Fruit fly (Drosophila melanogaster): ENCODE measurements around the gene CG32816.

DNA sequence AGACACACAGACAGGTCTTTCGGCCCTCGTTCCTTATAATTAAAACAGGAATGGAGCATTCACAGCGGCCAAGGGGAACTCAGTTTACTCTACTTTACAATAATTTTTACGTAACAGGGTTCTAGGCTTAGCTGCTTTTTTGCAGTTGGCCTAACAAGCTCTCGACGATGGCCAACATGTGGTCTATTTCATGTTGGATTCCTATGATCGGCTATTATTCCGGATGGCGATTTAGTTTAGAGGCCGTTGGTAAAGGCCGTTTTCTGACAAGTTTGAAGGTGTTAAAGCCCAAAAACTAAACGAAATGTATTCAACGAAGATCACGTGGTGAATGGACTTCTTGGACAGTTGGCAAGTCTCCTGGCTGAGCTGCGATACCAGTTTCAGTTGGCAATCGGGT is 24.5 kb downstream of the CG32816 start:
- TF ChIP-seq Sox14 (GFP tag; optimal IDR thresholded peaks at IDR 0.05): peak; percentile 13
- TF ChIP-seq CG8319 (GFP tag; optimal IDR thresholded peaks at IDR 0.05): no peak
- TF ChIP-seq CG10669 (GFP tag; optimal IDR thresholded peaks at IDR 0.05): peak; percentile 46
- TF ChIP-seq vri (GFP tag; optimal IDR thresholded peaks at IDR 0.05): no peak
- TF ChIP-seq CG1621 (tag; optimal IDR thresholded peaks at IDR 0.05): no peak
- TF ChIP-seq Met (GFP tag; optimal IDR thresholded peaks at IDR 0.05): peak; percentile 43
- TF ChIP-seq CG11762 (GFP tag; optimal IDR thresholded peaks at IDR 0.05; ENCODE audit: insufficient read depth): no peak
- no peak for TF ChIP-seq CG6854 (GFP tag; optimal IDR thresholded peaks at IDR 0.05)
- TF ChIP-seq Smox (GFP tag; optimal IDR thresholded peaks at IDR 0.05): no peak
- TF ChIP-seq OdsH (GFP tag; optimal IDR thresholded peaks at IDR 0.05): peak; percentile 6
- TF ChIP-seq CG31627 (GFP tag; optimal IDR thresholded peaks at IDR 0.05): peak; percentile 44
- no peak for TF ChIP-seq net (GFP tag; optimal IDR thresholded peaks at IDR 0.05)
- no peak for TF ChIP-seq fkh (GFP tag; optimal IDR thresholded peaks at IDR 0.05)
- TF ChIP-seq CG6808 (GFP tag; optimal IDR thresholded peaks at IDR 0.05): peak; percentile 41

Measured in whole organism, prepupa.